Worm (Caenorhabditis elegans) whole organism, L1 larva: Measurements from ENCODE around the gene gtf-2H4.

ENCODE experiments used
- aha-1 ChIP-seq: fragments of 150-350 bp; optimal IDR thresholded peaks from 2 replicates; lab custom pipeline; 2014; ENCODE audit warnings: missing biosample characterization, missing genetic modification characterization
- aly-2 ChIP-seq: fragments of 150-350 bp; optimal IDR thresholded peaks from 2 replicates; lab custom pipeline; 2014; ENCODE audit warnings: missing biosample characterization, missing genetic modification characterization
- ets-5 ChIP-seq: fragments of 200-800 bp; sonication (Bioruptor generic); IDR thresholded peaks from 2 replicates; pipeline ENCODE4 v1.3.6; 2022; ENCODE audit warnings: missing genetic modification characterization, missing compliant biosample characterization
- lin-35 ChIP-seq, 2 experiments: fragments of 150-350 bp; optimal IDR thresholded peaks; 2 replicates each; lab custom pipeline; 2014; ENCODE audit warnings: missing biosample characterization in 2 of 2, missing genetic modification characterization in 2 of 2, missing genetic modification reagents in 2 of 2
- lin-39 ChIP-seq: fragments of 150-350 bp; optimal IDR thresholded peaks from 2 replicates; lab custom pipeline; 2014; ENCODE audit warnings: missing biosample characterization, missing genetic modification reagents, missing genetic modification characterization
- nhr-28 ChIP-seq: fragments of 150-350 bp; optimal IDR thresholded peaks from 2 replicates; lab custom pipeline; 2014; ENCODE audit warnings: missing biosample characterization, missing genetic modification characterization
- nhr-90 ChIP-seq: sonication (generic microtip); optimal IDR thresholded peaks from 2 replicates; lab custom pipeline; 2016; ENCODE audit warnings: mild to moderate bottlenecking, missing genetic modification characterization, missing compliant biosample characterization; ENCODE audit not compliant: poor library complexity
- pax-3 ChIP-seq: fragments of 200-800 bp; sonication (Bioruptor generic); optimal IDR thresholded peaks from 2 replicates; lab custom pipeline; 2018; ENCODE audit warnings: mild to moderate bottlenecking, missing genetic modification characterization, moderate library complexity, missing compliant biosample characterization
- snpc-4 ChIP-seq: fragments of 150-350 bp; optimal IDR thresholded peaks from 2 replicates; lab custom pipeline; 2014; ENCODE audit warnings: missing biosample characterization, missing genetic modification characterization
- snu-23 ChIP-seq: sonication (generic microtip); optimal IDR thresholded peaks from 2 replicates; lab custom pipeline; 2016; ENCODE audit warnings: missing genetic modification characterization, missing compliant biosample characterization
- tlp-1 ChIP-seq: fragments of 150-350 bp; optimal IDR thresholded peaks from 2 replicates; lab custom pipeline; 2014; ENCODE audit warnings: missing biosample characterization, missing genetic modification characterization
- unc-62 ChIP-seq: fragments of 150-350 bp; optimal IDR thresholded peaks from 2 replicates; lab custom pipeline; 2014; ENCODE audit warnings: missing biosample characterization, missing genetic modification reagents, missing genetic modification characterization
- ztf-4 ChIP-seq: fragments of 150-350 bp; optimal IDR thresholded peaks from 2 replicates; lab custom pipeline; 2014; ENCODE audit warnings: missing biosample characterization, missing genetic modification characterization

DNA sequence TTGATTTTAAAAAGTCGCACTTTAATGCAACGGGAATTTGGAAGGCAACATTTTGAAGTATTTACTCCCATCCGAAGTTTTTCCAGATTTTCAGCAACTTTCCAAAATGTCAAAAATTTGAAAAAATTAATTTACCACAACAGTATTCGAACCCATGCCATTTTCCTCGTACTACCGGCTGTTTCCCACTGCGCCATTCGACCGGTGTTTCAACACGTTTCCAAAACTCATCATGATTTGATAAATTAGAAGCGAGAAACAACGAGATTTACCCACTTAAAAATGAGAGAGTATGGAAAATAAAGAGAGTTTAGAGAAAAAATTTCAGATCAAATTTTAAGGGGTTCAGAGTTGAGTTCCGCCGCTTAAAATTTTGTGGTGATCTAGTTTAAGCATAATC is 19.2 kb downstream of the gtf-2H4 start:
- no peak for TF ChIP-seq snu-23
- no peak for TF ChIP-seq unc-62 (GFP tag; lab: Kevin White, UChicago)
- no peak for TF ChIP-seq nhr-28 (tag; lab: Kevin White, UChicago)
- TF ChIP-seq lin-39 (tag; lab: Kevin White, UChicago) = no peak
- no peak for TF ChIP-seq snpc-4 (tag; lab: Kevin White, UChicago)
- no peak for TF ChIP-seq lin-35 (GFP tag; optimal IDR thresholded peaks at IDR 0.05; lab: Kevin White, UChicago)
- TF ChIP-seq nhr-90 (tag; lab: Kevin White, UChicago) = no peak
- no peak for TF ChIP-seq ztf-4 (tag; lab: Kevin White, UChicago)
- no peak for TF ChIP-seq tlp-1 (tag; lab: Kevin White, UChicago)
- no peak for TF ChIP-seq pax-3 (tag; lab: Kevin White, UChicago)
- no peak for TF ChIP-seq aly-2 (tag; lab: Kevin White, UChicago)
- TF ChIP-seq aha-1 (tag; lab: Kevin White, UChicago) = no peak
- TF ChIP-seq ets-5 (GFP tag; lab: Robert Waterston, UW) = no peak
